Worm (Caenorhabditis elegans): ENCODE results near the gene Y82E9BL.1.

The Y82E9BL.1 gene

DNA sequence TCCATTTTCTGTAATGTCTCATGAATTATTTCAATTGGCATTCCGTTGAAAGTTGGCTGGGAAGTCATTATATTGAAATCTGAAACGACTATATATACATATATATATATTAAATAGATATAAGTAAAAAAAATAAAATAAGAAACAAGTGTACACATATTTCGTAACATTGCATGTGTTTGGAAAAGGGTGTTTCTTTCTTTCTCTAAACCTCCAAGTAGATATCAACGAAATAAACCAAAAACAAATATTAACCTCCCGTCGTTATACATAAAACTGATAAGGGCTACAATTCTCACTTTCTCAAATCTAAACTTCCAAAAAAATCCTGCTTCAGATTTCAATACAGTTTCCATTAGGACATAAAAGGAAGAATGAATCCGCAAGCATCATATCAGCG, 47.0 kb downstream of the Y82E9BL.1 start, which contains the start of gene fbxa-79:
Gene fbxa-79 (minus strand): TSS at position 86 of the 400 bp plus-strand sequence.
- TF ChIP-seq med-1 (GFP tag; optimal IDR thresholded peaks at IDR 0.05; ENCODE audit: insufficient read depth) (no peak), T22C8.4 (GFP tag; IDR thresholded peaks at IDR 0.05) (no peak), cog-1 (tag; optimal IDR thresholded peaks at IDR 0.05) (no peak), klf-2 (GFP tag; conservative IDR thresholded peaks at IDR 0.05) (no peak), tab-1 (GFP tag; IDR thresholded peaks at IDR 0.05) (no peak), ztf-23 (GFP tag; IDR thresholded peaks at IDR 0.05) (no peak), ztf-29 (GFP tag; IDR thresholded peaks at IDR 0.05) (no peak), flt-1 (GFP tag; IDR thresholded peaks at IDR 0.05) (no peak), ref-1 (GFP tag; conservative IDR thresholded peaks at IDR 0.05) (no peak)

DNA sequence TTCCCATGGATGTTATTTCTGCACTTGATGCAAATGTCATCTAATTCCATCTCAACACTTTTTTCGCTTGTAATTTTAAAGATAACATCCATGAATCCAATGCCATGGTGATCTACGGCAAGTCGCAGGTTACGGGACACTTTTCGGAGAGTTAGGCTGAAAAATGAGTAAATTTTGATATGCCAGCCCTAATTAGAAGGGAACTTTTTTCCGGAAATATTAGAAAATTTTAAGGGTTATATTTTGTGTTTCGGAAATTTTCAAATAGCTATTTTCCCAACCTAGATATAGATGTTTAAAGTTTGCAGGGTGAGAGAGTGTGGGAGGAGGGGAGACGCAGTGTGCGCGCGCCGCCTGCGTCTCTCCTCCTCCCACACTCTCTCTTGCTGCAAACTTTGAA, 47.9 kb downstream of the Y82E9BL.1 start:
- TF ChIP-seq T22C8.4 (GFP tag; IDR thresholded peaks at IDR 0.05) (no peak), klf-2 (GFP tag; conservative IDR thresholded peaks at IDR 0.05) (no peak), med-1 (GFP tag; optimal IDR thresholded peaks at IDR 0.05; ENCODE audit: insufficient read depth) (no peak), flt-1 (GFP tag; IDR thresholded peaks at IDR 0.05) (no peak), ztf-29 (GFP tag; IDR thresholded peaks at IDR 0.05) (no peak), ztf-23 (GFP tag; IDR thresholded peaks at IDR 0.05) (no peak), cog-1 (tag; optimal IDR thresholded peaks at IDR 0.05) (no peak), ref-1 (GFP tag; conservative IDR thresholded peaks at IDR 0.05) (no peak), tab-1 (GFP tag; IDR thresholded peaks at IDR 0.05) (no peak)

All from whole organism, midembryonic.